Worm (Caenorhabditis elegans) whole organism, late embryonic: Measurements from ENCODE around the gene C14B9.2.
A peak's percentile ranks its signal among the peaks of the same experiment; 100 is the strongest.

Experiments
- C08G9.2 ChIP-seq: sonication (generic microtip); optimal IDR thresholded peaks from 2 replicates; lab custom pipeline; 2016; ENCODE audit warnings: mild to moderate bottlenecking, missing genetic modification characterization, moderate library complexity, missing compliant biosample characterization
- C38D4.7 ChIP-seq: fragments of 200-800 bp; sonication (Bioruptor generic); optimal IDR thresholded peaks from 2 replicates; lab custom pipeline; 2018; ENCODE audit warnings: mild to moderate bottlenecking, missing genetic modification characterization, moderate library complexity, missing compliant biosample characterization
- F13H6.1 ChIP-seq: sonication (generic microtip); optimal IDR thresholded peaks from 2 replicates; lab custom pipeline; 2016; ENCODE audit warnings: missing genetic modification characterization, missing compliant biosample characterization
- K09A11.1 ChIP-seq: sonication (generic microtip); optimal IDR thresholded peaks from 2 replicates; lab custom pipeline; 2017; ENCODE audit warnings: antibody characterized with exemption, mild to moderate bottlenecking, missing genetic modification characterization, missing compliant biosample characterization; ENCODE audit not compliant: insufficient read depth
- Y22D7AL.16 ChIP-seq: sonication (generic microtip); optimal IDR thresholded peaks from 2 replicates; lab custom pipeline; 2016; ENCODE audit warnings: missing genetic modification characterization, missing compliant biosample characterization
- ahr-1 ChIP-seq: sonication (generic microtip); optimal IDR thresholded peaks from 2 replicates; lab custom pipeline; 2016; ENCODE audit warnings: missing genetic modification characterization, missing compliant biosample characterization
- ama-1 ChIP-seq: fragments of 150-350 bp; optimal IDR thresholded peaks from 2 replicates; lab custom pipeline; 2014
- ceh-18 ChIP-seq: sonication (generic microtip); optimal IDR thresholded peaks from 2 replicates; lab custom pipeline; 2016; ENCODE audit warnings: missing genetic modification characterization, missing compliant biosample characterization
- ceh-19 ChIP-seq: fragments of 200-800 bp; sonication (Bioruptor generic); optimal IDR thresholded peaks from 2 replicates; lab custom pipeline; 2018; ENCODE audit warnings: mild to moderate bottlenecking, missing genetic modification characterization, missing compliant biosample characterization
- ceh-2 ChIP-seq: sonication (generic microtip); optimal IDR thresholded peaks from 2 replicates; lab custom pipeline; 2016; ENCODE audit warnings: missing genotype, missing genetic modification characterization, missing compliant biosample characterization
- ceh-24 ChIP-seq: sonication (generic microtip); optimal IDR thresholded peaks from 2 replicates; lab custom pipeline; 2016; ENCODE audit warnings: mild to moderate bottlenecking, missing genetic modification characterization, missing compliant biosample characterization
- ceh-30 ChIP-seq: fragments of 150-350 bp; optimal IDR thresholded peaks from 2 replicates; lab custom pipeline; 2014; ENCODE audit warnings: missing biosample characterization, missing genetic modification characterization
- ceh-31 ChIP-seq: sonication (generic microtip); optimal IDR thresholded peaks from 2 replicates; lab custom pipeline; 2016; ENCODE audit warnings: missing genetic modification characterization, missing compliant biosample characterization
- ceh-34 ChIP-seq: sonication (generic microtip); optimal IDR thresholded peaks from 2 replicates; lab custom pipeline; 2016; ENCODE audit warnings: mild to moderate bottlenecking, missing genetic modification characterization, missing compliant biosample characterization
- ceh-45 ChIP-seq: fragments of 200-800 bp; sonication (Bioruptor generic); IDR thresholded peaks from 2 replicates; pipeline ENCODE4 v1.3.6; 2022; ENCODE audit warnings: missing genetic modification reagents, missing genetic modification characterization, missing compliant biosample characterization
- ceh-48 ChIP-seq: sonication (generic microtip); optimal IDR thresholded peaks from 2 replicates; lab custom pipeline; 2016; ENCODE audit warnings: missing genetic modification characterization, inconsistent platforms, missing compliant biosample characterization
- ceh-9 ChIP-seq: sonication (generic microtip); optimal IDR thresholded peaks from 2 replicates; lab custom pipeline; 2016; ENCODE audit warnings: mild to moderate bottlenecking, missing genetic modification characterization, inconsistent platforms, missing compliant biosample characterization
- che-1 ChIP-seq: sonication (generic microtip); optimal IDR thresholded peaks from 2 replicates; lab custom pipeline; 2016; ENCODE audit warnings: mild to moderate bottlenecking, missing genetic modification characterization, missing compliant biosample characterization
- dmd-4 ChIP-seq: sonication (generic microtip); optimal IDR thresholded peaks from 2 replicates; lab custom pipeline; 2016; ENCODE audit warnings: borderline replicate concordance, missing genetic modification characterization, missing compliant biosample characterization
- elt-2 ChIP-seq: sonication (generic microtip); optimal IDR thresholded peaks from 2 replicates; lab custom pipeline; 2016; ENCODE audit warnings: missing genetic modification reagents, missing genetic modification characterization, missing compliant biosample characterization
- elt-4 ChIP-seq: sonication (generic microtip); optimal IDR thresholded peaks from 2 replicates; lab custom pipeline; 2016; ENCODE audit warnings: missing genetic modification characterization, missing compliant biosample characterization
- eyg-1 ChIP-seq: sonication (generic microtip); optimal IDR thresholded peaks from 2 replicates; lab custom pipeline; 2016; ENCODE audit warnings: missing genotype, missing genetic modification characterization, missing compliant biosample characterization
- fkh-10 ChIP-seq: fragments of 150-350 bp; optimal IDR thresholded peaks from 2 replicates; lab custom pipeline; 2014; ENCODE audit warnings: missing biosample characterization, missing genetic modification reagents, missing genetic modification characterization
- gmeb-2 ChIP-seq: sonication (generic microtip); optimal IDR thresholded peaks from 2 replicates; lab custom pipeline; 2016; ENCODE audit warnings: missing genetic modification characterization, inconsistent platforms, missing compliant biosample characterization
- hlh-15 ChIP-seq: sonication (generic microtip); optimal IDR thresholded peaks from 2 replicates; lab custom pipeline; 2016; ENCODE audit warnings: missing genetic modification characterization, missing compliant biosample characterization
- hlh-30 ChIP-seq: sonication (generic microtip); optimal IDR thresholded peaks from 2 replicates; lab custom pipeline; 2017; ENCODE audit warnings: antibody characterized with exemption, missing genetic modification characterization, missing compliant biosample characterization; ENCODE audit not compliant: insufficient read depth
- hlh-6 ChIP-seq: sonication (generic microtip); optimal IDR thresholded peaks from 2 replicates; lab custom pipeline; 2016; ENCODE audit warnings: missing genotype, missing genetic modification characterization, missing compliant biosample characterization
- lim-6 ChIP-seq: sonication (generic microtip); optimal IDR thresholded peaks from 2 replicates; lab custom pipeline; 2016; ENCODE audit warnings: missing genetic modification characterization, missing compliant biosample characterization
- lin-11 ChIP-seq: fragments of 200-800 bp; sonication (Bioruptor generic); optimal IDR thresholded peaks from 2 replicates; lab custom pipeline; 2018; ENCODE audit warnings: mild to moderate bottlenecking, missing genetic modification characterization, missing compliant biosample characterization
- madf-2 ChIP-seq: sonication (generic microtip); optimal IDR thresholded peaks from 2 replicates; lab custom pipeline; 2017; ENCODE audit warnings: missing genetic modification characterization, missing compliant biosample characterization
- mec-3 ChIP-seq: sonication (generic microtip); optimal IDR thresholded peaks from 2 replicates; lab custom pipeline; 2016; ENCODE audit warnings: borderline replicate concordance, missing genetic modification characterization, missing compliant biosample characterization
- nfya-1 ChIP-seq: sonication (generic microtip); optimal IDR thresholded peaks from 2 replicates; lab custom pipeline; 2017; ENCODE audit warnings: missing genetic modification characterization, mild to moderate bottlenecking, missing compliant biosample characterization, antibody characterized with exemption, moderate library complexity
- nhr-11 ChIP-seq: fragments of 150-350 bp; optimal IDR thresholded peaks from 2 replicates; lab custom pipeline; 2014; ENCODE audit warnings: missing biosample characterization, missing genetic modification characterization
- nhr-232 ChIP-seq: sonication (generic microtip); optimal IDR thresholded peaks from 2 replicates; lab custom pipeline; 2016; ENCODE audit warnings: missing genetic modification characterization, missing compliant biosample characterization
- npax-4 ChIP-seq: sonication (generic microtip); optimal IDR thresholded peaks from 2 replicates; lab custom pipeline; 2016; ENCODE audit warnings: missing genetic modification characterization, missing compliant biosample characterization
- odd-2 ChIP-seq: sonication (generic microtip); optimal IDR thresholded peaks from 2 replicates; lab custom pipeline; 2017; ENCODE audit warnings: antibody characterized with exemption, mild to moderate bottlenecking, missing genetic modification characterization, missing compliant biosample characterization
- pag-3 ChIP-seq: sonication (generic microtip); optimal IDR thresholded peaks from 2 replicates; lab custom pipeline; 2016; ENCODE audit warnings: missing compliant biosample characterization, missing genetic modification characterization, borderline replicate concordance
- pha-4 ChIP-seq: fragments of 150-350 bp; optimal IDR thresholded peaks from 2 replicates; lab custom pipeline; 2018; ENCODE audit warnings: missing biosample characterization, missing genetic modification reagents, missing genetic modification characterization
- pqm-1 ChIP-seq: sonication (generic microtip); optimal IDR thresholded peaks from 2 replicates; lab custom pipeline; 2016; ENCODE audit warnings: missing genetic modification characterization, missing compliant biosample characterization
- pros-1 ChIP-seq: fragments of 150-350 bp; optimal IDR thresholded peaks from 2 replicates; lab custom pipeline; 2014; ENCODE audit warnings: missing biosample characterization, missing genetic modification reagents, missing genetic modification characterization
- ref-2 ChIP-seq: sonication (generic microtip); optimal IDR thresholded peaks from 2 replicates; lab custom pipeline; 2016; ENCODE audit warnings: missing genetic modification characterization, missing compliant biosample characterization
- rnt-1 ChIP-seq: sonication (generic microtip); optimal IDR thresholded peaks from 2 replicates; lab custom pipeline; 2016; ENCODE audit warnings: missing genetic modification characterization, missing compliant biosample characterization
- sox-2 ChIP-seq: fragments of 200-800 bp; sonication (Bioruptor generic); IDR thresholded peaks from 2 replicates; pipeline ENCODE4 v1.3.6; 2022; ENCODE audit warnings: missing genetic modification reagents, missing genetic modification characterization, missing compliant biosample characterization
- sox-4 ChIP-seq: sonication (generic microtip); optimal IDR thresholded peaks from 2 replicates; lab custom pipeline; 2017; ENCODE audit warnings: mild to moderate bottlenecking, missing genetic modification characterization, inconsistent platforms, missing compliant biosample characterization
- tbx-7 ChIP-seq: sonication (generic microtip); optimal IDR thresholded peaks from 2 replicates; lab custom pipeline; 2016; ENCODE audit warnings: missing genotype, missing genetic modification characterization, missing compliant biosample characterization
- unc-42 ChIP-seq: sonication (generic microtip); optimal IDR thresholded peaks from 2 replicates; lab custom pipeline; 2016; ENCODE audit warnings: missing genotype, missing genetic modification characterization, missing compliant biosample characterization
- unc-55 ChIP-seq: sonication (generic microtip); optimal IDR thresholded peaks from 2 replicates; lab custom pipeline; 2017; ENCODE audit warnings: missing biosample characterization, missing genetic modification reagents, missing genetic modification characterization
- unc-86 ChIP-seq: sonication (generic microtip); optimal IDR thresholded peaks from 2 replicates; lab custom pipeline; 2016; ENCODE audit warnings: missing genetic modification characterization, missing compliant biosample characterization
- zip-5 ChIP-seq: sonication (generic microtip); optimal IDR thresholded peaks from 2 replicates; lab custom pipeline; 2016; ENCODE audit warnings: missing genetic modification characterization, missing compliant biosample characterization
- ztf-16 ChIP-seq: sonication (generic microtip); optimal IDR thresholded peaks from 2 replicates; lab custom pipeline; 2017; ENCODE audit warnings: missing genetic modification characterization, missing compliant biosample characterization

Gene C14B9.2

DNA sequence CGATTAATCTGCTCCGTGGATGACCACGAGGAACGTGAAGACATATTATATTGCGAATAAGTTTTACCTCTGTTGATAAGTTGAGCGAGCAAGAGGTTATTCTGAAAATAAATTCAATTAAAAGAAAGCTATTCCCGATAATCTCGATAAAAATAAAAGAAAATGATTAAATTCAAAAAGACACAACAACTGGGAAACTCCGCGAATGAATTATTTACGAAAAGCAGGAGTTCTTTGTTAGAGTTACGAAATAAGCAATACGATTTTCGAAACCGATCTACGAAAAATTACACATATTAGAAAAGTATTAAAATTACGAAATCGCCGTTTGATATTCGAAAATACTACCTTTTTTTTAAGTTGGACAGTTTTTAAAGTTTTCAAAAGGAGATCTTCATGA lies 29.8 kb downstream of the C14B9.2 start, which contains the start of gene bath-42:
Gene bath-42, minus strand, starts transcription at position 101 of the 400 bp plus-strand sequence.
- TF ChIP-seq ceh-24 (tag; lab: Kevin White, UChicago) (no peak), ceh-45 (GFP tag; lab: Robert Waterston, UW) (no peak), nhr-11 (no peak), K09A11.1 (tag; lab: Kevin White, UChicago) (no peak), ztf-16 (no peak), rnt-1 (no peak), fkh-10 (no peak), ceh-48 (tag; lab: Kevin White, UChicago) (no peak), odd-2 (tag; lab: Kevin White, UChicago) (no peak), unc-42 (tag; lab: Kevin White, UChicago) (no peak), dmd-4 (tag; lab: Kevin White, UChicago) (no peak)

DNA sequence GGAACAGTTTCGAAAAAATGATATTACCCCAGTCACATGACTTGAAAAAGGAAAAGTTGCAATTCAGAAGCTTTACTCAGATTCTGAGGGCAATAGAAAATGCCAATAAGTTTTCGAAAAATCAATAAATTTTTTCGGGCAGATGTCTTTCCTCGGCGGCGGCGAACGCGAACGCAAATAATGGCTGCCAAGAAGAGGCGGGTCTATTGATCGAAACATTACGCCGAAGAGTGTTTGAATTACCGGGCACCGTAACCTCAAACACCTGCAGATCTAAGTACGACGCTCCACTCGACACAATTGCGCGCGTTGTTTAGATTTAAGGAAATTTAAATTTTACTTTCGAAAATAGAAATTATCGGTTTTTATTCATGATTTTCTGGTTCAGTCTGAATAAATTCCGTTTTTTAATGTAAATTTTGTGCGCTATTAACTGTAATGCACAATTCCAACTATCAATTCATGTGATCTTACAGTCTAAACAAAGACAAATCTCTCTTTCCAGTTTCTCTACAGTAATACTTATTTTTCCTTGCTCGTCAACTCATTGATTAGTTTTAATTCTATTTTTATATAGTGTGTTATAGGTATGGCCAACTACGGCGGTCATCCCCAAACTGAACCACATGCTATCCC lies 30.4 kb downstream of the C14B9.2 start, which contains the start of gene prp-8:
Gene prp-8, plus strand, starts transcription at position 586 of the 636 bp plus-strand sequence.
- TF ChIP-seq C08G9.2 (tag; lab: Kevin White, UChicago) (peak; percentile 4), hlh-6 (tag; lab: Kevin White, UChicago) (no peak), ceh-31 (tag; lab: Kevin White, UChicago) (peak; percentile 80), pros-1 (peak; percentile 64), tbx-7 (tag; lab: Kevin White, UChicago) (no peak), nhr-232 (no peak), nfya-1 (tag; lab: Kevin White, UChicago) (peak; percentile 93), ceh-2 (tag; lab: Kevin White, UChicago) (peak; percentile 6), unc-55 (GFP tag; lab: Kevin White, UChicago) (peak; percentile 68), ceh-34 (tag; lab: Kevin White, UChicago) (peak; percentile 85), ama-1 (lab: Kevin White, UChicago) (no peak), ztf-16 (no peak), ceh-9 (no peak), ref-2 (tag; lab: Kevin White, UChicago) (peak; percentile 65), pag-3 (tag; lab: Kevin White, UChicago) (no peak), unc-42 (tag; lab: Kevin White, UChicago) (peak; percentile 78), pha-4 (tag; lab: Kevin White, UChicago) (no peak), elt-4 (tag; lab: Kevin White, UChicago) (no peak), che-1 (tag; lab: Kevin White, UChicago) (no peak), lin-11 (tag; lab: Kevin White, UChicago) (no peak), odd-2 (tag; lab: Kevin White, UChicago) (no peak), madf-2 (tag; lab: Kevin White, UChicago) (peak; percentile 46), mec-3 (no peak), ceh-30 (tag; lab: Kevin White, UChicago) (no peak), sox-2 (GFP tag; lab: Robert Waterston, UW) (no peak; the same call in 1 of the 2 replicates), eyg-1 (tag; lab: Kevin White, UChicago) (no peak), gmeb-2 (no peak), npax-4 (tag; lab: Kevin White, UChicago) (no peak), hlh-30 (tag; lab: Kevin White, UChicago) (peak; percentile 77), ceh-45 (GFP tag; lab: Robert Waterston, UW) (no peak), ceh-24 (tag; lab: Kevin White, UChicago) (no peak), C38D4.7 (GFP tag; lab: Kevin White, UChicago) (no peak), ahr-1 (no peak), ceh-18 (tag; lab: Kevin White, UChicago) (peak; percentile 84), F13H6.1 (tag; lab: Kevin White, UChicago) (peak; percentile 9), Y22D7AL.16 (peak; percentile 2), pqm-1 (tag; lab: Kevin White, UChicago) (no peak), unc-86 (tag; lab: Kevin White, UChicago) (no peak), fkh-10 (no peak), ceh-19 (GFP tag; lab: Kevin White, UChicago) (peak; percentile 18), elt-2 (no peak), rnt-1 (peak; percentile 19), nhr-11 (no peak), sox-4 (tag; lab: Kevin White, UChicago) (no peak), lim-6 (tag; lab: Kevin White, UChicago) (no peak), hlh-15 (tag; lab: Kevin White, UChicago) (no peak), zip-5 (no peak)
